Worm (Caenorhabditis elegans) whole organism, L4 larva: ENCODE data around the gene swp-1.
A peak's percentile ranks its signal among the peaks of the same experiment; 100 is the strongest.

Experiments used
- aha-1 ChIP-seq: fragments of 150-350 bp; peaks from one replicate; lab custom pipeline; 2014; ENCODE audit warnings: missing biosample characterization, missing genetic modification characterization
- arid-1 ChIP-seq: fragments of 200-800 bp; sonication (Bioruptor generic); conservative IDR thresholded peaks from 2 replicates; pipeline ENCODE4 v1.3.6; 2022; ENCODE audit warnings: missing genetic modification reagents, missing genetic modification characterization, missing compliant biosample characterization
- ceh-20 ChIP-seq: fragments of 200-800 bp; sonication (Bioruptor generic); IDR thresholded peaks from 2 replicates; pipeline ENCODE4 v1.3.6; 2022; ENCODE audit warnings: missing genetic modification reagents, missing genetic modification characterization, missing compliant biosample characterization
- ceh-28 ChIP-seq: fragments of 150-350 bp; optimal IDR thresholded peaks from 2 replicates; lab custom pipeline; 2014; ENCODE audit warnings: missing biosample characterization, missing genetic modification reagents, missing genetic modification characterization
- ceh-82 ChIP-seq: sonication (generic microtip); optimal IDR thresholded peaks from 2 replicates; lab custom pipeline; 2017; ENCODE audit warnings: missing biosample characterization, missing genetic modification characterization
- egl-27 ChIP-seq: sonication (generic microtip); optimal IDR thresholded peaks from 3 replicates; lab custom pipeline; 2017; ENCODE audit warnings: missing biosample characterization, missing genetic modification reagents, missing genetic modification characterization
- egl-43 ChIP-seq: fragments of 200-800 bp; sonication (Bioruptor generic); IDR thresholded peaks from 2 replicates; pipeline ENCODE4 v1.3.6; 2022; ENCODE audit warnings: missing genetic modification reagents, missing genetic modification characterization, missing compliant biosample characterization
- fkh-10 ChIP-seq: fragments of 150-350 bp; optimal IDR thresholded peaks from 2 replicates; lab custom pipeline; 2014; ENCODE audit warnings: missing biosample characterization, missing genetic modification reagents, missing genetic modification characterization
- fos-1 ChIP-seq: fragments of 150-350 bp; optimal IDR thresholded peaks from 2 replicates; lab custom pipeline; 2014; ENCODE audit warnings: missing biosample characterization, missing genetic modification characterization
- nhr-237 ChIP-seq: sonication (generic microtip); optimal IDR thresholded peaks from 2 replicates; lab custom pipeline; 2017; ENCODE audit warnings: missing biosample characterization, missing genetic modification characterization
- nhr-76 ChIP-seq: fragments of 150-350 bp; optimal IDR thresholded peaks from 2 replicates; lab custom pipeline; 2014; ENCODE audit warnings: missing biosample characterization, missing genetic modification characterization
- unc-39 ChIP-seq: sonication (generic microtip); optimal IDR thresholded peaks from 2 replicates; lab custom pipeline; 2017; ENCODE audit warnings: missing biosample characterization, missing genetic modification characterization
- zag-1 ChIP-seq: fragments of 150-350 bp; optimal IDR thresholded peaks from 2 replicates; lab custom pipeline; 2014; ENCODE audit warnings: missing biosample characterization, missing genetic modification characterization

DNA sequence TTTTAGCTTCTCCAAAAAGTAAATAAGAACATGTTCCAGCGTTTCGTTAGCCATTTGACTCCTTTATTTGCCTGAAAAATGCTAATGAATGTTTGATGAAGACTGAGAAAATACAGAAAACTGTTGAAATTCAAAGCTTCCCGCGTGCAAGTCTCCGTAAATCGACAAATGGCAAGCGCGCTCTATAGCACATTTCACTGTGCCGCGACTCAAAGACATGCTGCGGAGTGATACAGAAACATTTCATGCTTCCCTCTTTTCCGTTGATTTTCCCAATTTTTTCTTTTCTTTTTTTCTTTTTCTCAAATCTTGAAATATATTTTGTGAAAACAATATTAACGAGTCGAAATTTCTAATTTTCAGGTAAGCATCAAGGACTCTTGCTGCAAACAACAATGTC, 26.4 kb downstream of the swp-1 start, which contains the start of the genes ska-3 and rps-12:
- TF ChIP-seq fkh-10 = peak; percentile 99
- TF ChIP-seq ceh-28 (tag; lab: Kevin White, UChicago) = peak; percentile 27
- no peak for TF ChIP-seq unc-39
- TF ChIP-seq ceh-82 (tag; lab: Kevin White, UChicago) = no peak
- peak; percentile 100 for TF ChIP-seq aha-1
- TF ChIP-seq egl-27 (tag; lab: Kevin White, UChicago) = no peak
- TF ChIP-seq nhr-76 (tag; lab: Kevin White, UChicago) = peak; percentile 75
- peak; percentile 98 for TF ChIP-seq ceh-20 (GFP tag; lab: Robert Waterston, UW)
- peak; percentile 86 for TF ChIP-seq zag-1 (tag; lab: Kevin White, UChicago)
- peak; percentile 55 for TF ChIP-seq fos-1
- peak; percentile 89 for TF ChIP-seq egl-43 (GFP tag; lab: Robert Waterston, UW)
- peak; percentile 98 for TF ChIP-seq arid-1 (GFP tag; lab: Robert Waterston, UW)
- peak; percentile 67 for TF ChIP-seq nhr-237 (tag; lab: Kevin White, UChicago)
